Worm (Caenorhabditis elegans) whole organism, early embryonic: ENCODE measurements around the gene srw-103.

Experiments used
- B0310.2 ChIP-seq: sonication (generic microtip); optimal IDR thresholded peaks from 2 replicates; lab custom pipeline; 2016; ENCODE audit warnings: mild to moderate bottlenecking, missing genetic modification characterization, missing compliant biosample characterization
- F13C5.2 ChIP-seq: sonication (generic microtip); optimal IDR thresholded peaks from 2 replicates; lab custom pipeline; 2017; ENCODE audit warnings: mild to moderate bottlenecking, missing genetic modification characterization, inconsistent platforms, missing compliant biosample characterization
- aly-1 ChIP-seq: sonication (generic microtip); optimal IDR thresholded peaks from 2 replicates; lab custom pipeline; 2016; ENCODE audit warnings: missing genetic modification characterization, missing compliant biosample characterization
- ama-1 ChIP-seq: fragments of 150-350 bp; optimal IDR thresholded peaks from 2 replicates; lab custom pipeline; 2014
- ceh-13 ChIP-seq: fragments of 200-800 bp; sonication (Bioruptor generic); optimal IDR thresholded peaks from 2 replicates; lab custom pipeline; 2018; ENCODE audit warnings: mild to moderate bottlenecking, missing genetic modification characterization, missing compliant biosample characterization
- ceh-36 ChIP-seq: sonication (generic microtip); optimal IDR thresholded peaks from 2 replicates; lab custom pipeline; 2016; ENCODE audit warnings: missing genetic modification characterization, inconsistent platforms, missing compliant biosample characterization
- ets-7 ChIP-seq: sonication (generic microtip); optimal IDR thresholded peaks from 2 replicates; lab custom pipeline; 2016; ENCODE audit warnings: missing genotype, missing genetic modification characterization, missing compliant biosample characterization
- flt-1 ChIP-seq: fragments of 200-800 bp; sonication (Bioruptor generic); IDR thresholded peaks from 2 replicates; pipeline ENCODE4 v1.3.6; 2022; ENCODE audit warnings: missing genetic modification characterization, missing compliant biosample characterization
- hmbx-1 ChIP-seq: sonication (generic microtip); optimal IDR thresholded peaks from 2 replicates; lab custom pipeline; 2016; ENCODE audit warnings: mild to moderate bottlenecking, missing genetic modification characterization, missing compliant biosample characterization
- hmg-4 ChIP-seq: fragments of 200-800 bp; sonication (Bioruptor generic); optimal IDR thresholded peaks from 2 replicates; lab custom pipeline; 2018; ENCODE audit warnings: mild to moderate bottlenecking, missing genetic modification characterization, missing compliant biosample characterization
- hnd-1 ChIP-seq: sonication (generic microtip); optimal IDR thresholded peaks from 2 replicates; lab custom pipeline; 2016; ENCODE audit warnings: missing genetic modification characterization, missing compliant biosample characterization
- pes-1 ChIP-seq: fragments of 200-800 bp; sonication (Bioruptor generic); IDR thresholded peaks from 2 replicates; pipeline ENCODE4 v1.3.6; 2022; ENCODE audit warnings: missing genetic modification reagents, missing genetic modification characterization, missing compliant biosample characterization
- scrt-1 ChIP-seq: fragments of 200-800 bp; sonication (Bioruptor generic); IDR thresholded peaks from 2 replicates; pipeline ENCODE4 v1.3.6; 2022; ENCODE audit warnings: missing genetic modification characterization, missing compliant biosample characterization
- sea-1 ChIP-seq: fragments of 200-800 bp; sonication (Bioruptor generic); conservative IDR thresholded peaks from 2 replicates; pipeline ENCODE4 v1.3.6; 2022; ENCODE audit warnings: missing genetic modification characterization, missing compliant biosample characterization
- tbx-11 ChIP-seq: fragments of 200-800 bp; sonication (Bioruptor generic); IDR thresholded peaks from 2 replicates; pipeline ENCODE4 v1.3.6; 2022; ENCODE audit warnings: missing genetic modification characterization, missing compliant biosample characterization
- tbx-37 ChIP-seq: fragments of 200-800 bp; sonication (Bioruptor generic); conservative IDR thresholded peaks from 2 replicates; pipeline ENCODE4 v1.3.6; 2022; ENCODE audit warnings: missing genetic modification reagents, missing genetic modification characterization, missing compliant biosample characterization
- tra-4 ChIP-seq: sonication (generic microtip); optimal IDR thresholded peaks from 2 replicates; lab custom pipeline; 2017; ENCODE audit warnings: missing genetic modification characterization, missing compliant biosample characterization

The srw-103 gene

DNA sequence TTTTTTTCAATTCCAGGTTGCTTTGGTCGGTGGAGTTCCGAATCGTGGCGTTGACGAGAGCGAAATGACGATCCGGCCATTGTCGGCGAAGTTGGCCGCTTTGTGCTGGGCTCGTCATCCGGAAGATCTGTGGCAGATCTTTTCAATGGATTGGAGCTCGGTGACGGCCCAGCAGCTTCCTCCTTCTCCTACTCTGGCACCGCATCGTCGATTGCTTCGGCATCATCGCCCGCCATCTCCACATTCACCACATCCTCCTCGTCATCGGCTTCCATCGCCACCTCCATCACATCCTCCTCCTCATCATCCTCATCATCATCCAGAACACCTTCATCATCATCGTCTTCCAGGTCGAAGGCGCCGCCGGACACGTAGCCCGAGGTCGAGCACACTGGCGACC, 18.6 kb upstream of the srw-103 start:
- TF ChIP-seq hnd-1 (tag; lab: Kevin White, UChicago) (no peak), tra-4 (tag; lab: Kevin White, UChicago) (no peak), ceh-13 (no peak), hmbx-1 (no peak), pes-1 (GFP tag; lab: Robert Waterston, UW) (no peak), aly-1 (no peak), scrt-1 (GFP tag; lab: Robert Waterston, UW) (0 out of 2 replicates have a peak, but pooled peaks have one; percentile 24)

DNA sequence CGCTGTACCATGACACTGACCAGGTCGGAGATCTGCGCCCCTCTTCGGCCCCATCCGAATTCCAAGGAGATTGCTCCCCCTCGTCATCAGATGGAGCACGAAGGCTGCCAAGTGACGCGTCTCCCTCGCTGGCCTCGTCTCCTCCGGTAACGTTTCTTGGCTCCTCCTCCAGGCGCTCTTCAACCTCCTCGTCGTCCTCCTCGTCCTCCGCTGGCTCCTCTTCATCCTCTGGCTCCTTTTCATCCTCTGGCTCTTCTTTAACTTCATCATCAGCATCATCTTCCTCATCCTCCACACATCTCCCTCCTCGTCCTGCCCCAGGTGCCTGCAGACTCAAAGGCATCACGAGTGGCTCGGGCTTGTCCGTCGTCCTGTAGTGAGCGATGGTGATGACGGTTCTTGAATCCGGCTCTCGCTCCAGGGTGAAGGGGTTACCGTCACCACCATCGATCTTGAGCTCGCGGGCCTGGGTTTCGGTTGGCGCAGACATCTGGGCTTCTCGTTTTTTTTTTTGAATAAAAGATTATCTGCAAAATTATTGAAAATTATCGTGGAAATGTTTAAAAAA, 17.7 kb upstream of the srw-103 start:
- TF ChIP-seq ceh-36 (no peak), pes-1 (GFP tag; lab: Robert Waterston, UW) (no peak)

DNA sequence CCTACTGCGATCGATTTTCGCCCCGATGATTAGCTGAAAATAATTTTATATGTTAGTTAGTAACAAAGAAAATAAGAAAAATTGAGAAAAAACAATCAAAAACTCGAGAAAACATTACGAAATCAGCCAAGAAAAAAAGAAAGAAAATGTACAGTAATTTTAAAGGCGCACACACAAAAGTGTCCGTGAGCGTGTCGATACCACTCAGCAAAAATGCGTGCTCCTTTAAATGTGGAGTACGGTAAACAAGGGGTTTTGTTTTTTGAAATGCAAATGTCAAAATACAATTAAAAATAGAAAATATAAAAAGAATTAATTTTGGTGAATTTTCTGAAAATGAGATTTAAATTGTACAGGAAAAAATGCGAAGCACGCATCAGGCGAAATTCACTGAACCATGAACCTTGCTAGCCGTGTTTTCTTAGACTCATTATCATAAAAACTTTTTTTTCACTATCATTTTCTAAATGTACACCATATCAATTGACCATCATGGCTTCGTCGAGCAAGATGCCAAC, 15.3 kb upstream of the srw-103 start, which contains the start of gene srw-90:
Gene srw-90, plus strand, starts transcription at position 468 of the 518 bp plus-strand sequence.
- TF ChIP-seq flt-1, result no peak

DNA sequence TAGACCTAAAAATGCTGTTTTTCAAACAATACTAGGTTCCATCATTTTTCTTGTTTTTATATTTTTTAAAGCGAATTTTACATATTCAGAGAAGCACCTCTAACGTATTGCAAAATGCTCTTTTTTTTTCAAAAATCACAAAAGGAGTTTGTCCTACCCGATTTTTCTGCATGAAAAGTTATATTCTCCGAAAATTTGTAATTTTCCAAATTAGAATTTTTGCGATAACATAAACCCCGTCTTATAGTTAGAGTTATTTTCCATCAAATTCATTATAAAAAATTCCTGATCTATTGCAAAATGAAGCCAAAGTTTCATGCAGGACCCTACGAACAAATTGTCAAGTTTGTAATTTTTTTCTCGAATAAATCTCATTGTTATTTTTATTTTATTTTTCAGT, 8.6 kb upstream of the srw-103 start, which contains the start of gene srw-99:
Gene srw-99, plus strand, starts transcription at position 301 of the 400 bp plus-strand sequence.
- TF ChIP-seq aly-1 (no peak), pes-1 (GFP tag; lab: Robert Waterston, UW) (no peak), tbx-37 (GFP tag; lab: Robert Waterston, UW) (no peak), hmbx-1 (no peak), ceh-13 (no peak)

DNA sequence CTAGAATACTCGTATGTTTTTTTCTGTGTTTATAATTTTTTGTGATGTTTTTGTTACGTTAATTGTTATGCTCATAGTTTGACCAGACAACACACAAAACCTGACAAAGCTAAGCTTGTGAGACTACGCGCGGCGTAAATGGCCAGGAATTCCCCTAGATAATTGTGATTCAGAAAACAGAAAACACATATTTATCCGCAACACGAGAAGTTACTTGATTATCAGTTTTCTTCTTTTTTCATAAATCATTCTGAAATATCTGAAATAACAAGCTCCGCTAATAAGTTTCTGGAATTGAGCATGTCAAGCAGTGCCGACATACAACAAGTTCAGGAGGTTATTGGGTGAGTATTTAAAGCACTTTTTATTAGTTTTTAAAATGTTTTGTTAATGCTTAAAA, 6.1 kb upstream of the srw-103 start, which contains the start of gene srw-100:
Gene srw-100, plus strand, starts transcription at position 301 of the 400 bp plus-strand sequence.
- TF ChIP-seq hnd-1 (tag; lab: Kevin White, UChicago), result no peak
- TF ChIP-seq hmg-4 (GFP tag; lab: Kevin White, UChicago), result no peak
- no peak for TF ChIP-seq ceh-36
- TF ChIP-seq sea-1, result no peak
- no peak for TF ChIP-seq hmbx-1
- TF ChIP-seq pes-1 (GFP tag; lab: Robert Waterston, UW), result no peak
- TF ChIP-seq F13C5.2 (tag; lab: Kevin White, UChicago), result no peak
- TF ChIP-seq ceh-13, result no peak
- no peak for TF ChIP-seq tbx-37 (GFP tag; lab: Robert Waterston, UW)
- TF ChIP-seq scrt-1 (GFP tag; lab: Robert Waterston, UW), result no peak
- TF ChIP-seq B0310.2 (tag; lab: Kevin White, UChicago), result no peak
- no peak for TF ChIP-seq ama-1 (lab: Kevin White, UChicago)
- TF ChIP-seq tbx-11, result no peak

DNA sequence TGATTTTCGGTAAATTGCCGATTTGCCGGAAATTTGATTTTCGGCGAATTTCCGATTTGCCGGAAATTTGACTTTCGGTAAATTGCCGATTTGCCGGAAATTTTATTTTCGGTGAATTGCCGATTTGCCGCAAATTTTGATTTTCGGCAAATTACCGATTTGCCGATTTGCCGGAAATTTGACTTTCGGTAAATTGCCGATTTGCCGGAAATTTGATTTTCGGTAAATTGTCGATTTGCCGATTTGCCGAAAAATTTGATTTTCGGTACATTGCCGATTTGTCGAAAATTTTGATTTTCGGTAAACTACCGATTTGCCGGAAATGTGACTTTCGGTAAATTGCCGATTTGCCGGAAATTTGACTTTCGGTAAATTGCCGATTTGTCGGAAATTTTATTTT, 3.2 kb upstream of the srw-103 start:
- TF ChIP-seq tbx-11 (peak; percentile 71; the same call in 1 of the 2 replicates), sea-1 (peak; percentile 88), scrt-1 (GFP tag; lab: Robert Waterston, UW) (peak; percentile 68)

DNA sequence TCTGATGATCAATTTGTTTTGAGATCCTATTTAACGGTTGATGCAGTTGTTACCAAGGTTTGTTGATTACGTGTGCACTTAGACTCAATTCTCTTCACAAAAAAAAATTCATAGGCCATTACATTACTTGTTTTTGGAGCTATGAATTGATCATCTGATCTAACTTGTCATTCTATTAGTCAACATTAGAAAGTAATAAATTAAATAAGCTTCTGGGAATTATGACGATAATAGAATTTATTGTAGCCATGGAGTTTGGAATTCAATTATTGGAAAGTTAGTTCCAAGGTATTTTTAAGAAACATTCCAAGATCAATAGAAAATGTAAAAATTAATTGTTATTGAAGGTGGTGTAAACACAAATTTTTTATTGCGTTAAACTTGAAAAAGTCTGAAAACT, 1.2 kb downstream of the srw-103 start:
- TF ChIP-seq ceh-36 (no peak), hmbx-1 (no peak), sea-1 (no peak), flt-1 (no peak), ceh-13 (no peak), ets-7 (tag; lab: Kevin White, UChicago) (no peak), tbx-37 (GFP tag; lab: Robert Waterston, UW) (no peak), pes-1 (GFP tag; lab: Robert Waterston, UW) (no peak), B0310.2 (tag; lab: Kevin White, UChicago) (no peak), scrt-1 (GFP tag; lab: Robert Waterston, UW) (no peak), aly-1 (no peak), ama-1 (lab: Kevin White, UChicago) (no peak), F13C5.2 (tag; lab: Kevin White, UChicago) (no peak), hnd-1 (tag; lab: Kevin White, UChicago) (no peak), hmg-4 (GFP tag; lab: Kevin White, UChicago) (no peak), tra-4 (tag; lab: Kevin White, UChicago) (no peak), tbx-11 (no peak)

DNA sequence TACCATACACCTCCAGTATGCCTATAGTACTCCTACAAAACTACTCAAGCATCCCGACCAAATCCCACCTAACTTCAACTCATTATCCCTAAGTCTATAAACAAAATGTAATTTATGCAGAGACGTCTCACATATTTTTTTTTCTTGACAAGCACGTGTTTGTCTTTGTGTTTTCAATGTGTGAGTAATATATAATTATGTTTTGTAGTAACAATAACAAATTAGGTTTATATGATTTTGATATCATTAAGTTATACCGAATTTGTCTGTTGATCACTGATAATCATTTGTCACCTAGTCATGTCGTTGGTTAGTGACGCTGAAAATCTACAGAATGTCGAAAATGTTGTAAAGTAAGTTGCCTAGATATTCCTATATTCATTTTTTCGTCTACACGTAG, 2.9 kb downstream of the srw-103 start, which contains the start of gene srw-102:
Gene srw-102, plus strand, starts transcription at position 301 of the 400 bp plus-strand sequence.
- TF ChIP-seq hmbx-1 (no peak), ceh-36 (no peak), B0310.2 (tag; lab: Kevin White, UChicago) (no peak), ama-1 (lab: Kevin White, UChicago) (no peak), pes-1 (GFP tag; lab: Robert Waterston, UW) (no peak)

DNA sequence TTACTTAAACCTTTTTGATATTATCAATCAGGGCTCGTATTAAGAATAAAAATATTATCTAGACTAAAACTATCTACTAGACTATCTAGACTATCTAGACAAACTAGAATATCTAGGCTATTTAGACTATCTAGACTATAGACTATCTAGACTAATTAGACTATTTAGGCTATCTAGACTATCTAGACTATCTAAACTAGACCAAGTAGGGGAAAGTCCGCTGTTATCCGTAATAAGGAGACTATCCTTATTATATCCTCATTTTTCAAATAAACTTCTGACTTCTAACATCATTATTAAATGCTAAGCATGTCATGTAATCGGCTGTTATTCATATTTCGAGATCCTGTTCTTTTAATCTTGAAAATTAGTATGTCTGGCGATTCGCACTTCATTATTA, 5.0 kb downstream of the srw-103 start, which contains the start of gene srw-101:
Gene srw-101, plus strand, starts transcription at position 301 of the 400 bp plus-strand sequence.
- TF ChIP-seq F13C5.2 (tag; lab: Kevin White, UChicago) (no peak), B0310.2 (tag; lab: Kevin White, UChicago) (no peak), ceh-36 (no peak), hmbx-1 (no peak), tbx-11 (no peak), hmg-4 (GFP tag; lab: Kevin White, UChicago) (no peak), sea-1 (no peak)
